Worm (Caenorhabditis elegans): ENCODE data around the gene cyy-1.

The cyy-1 gene

ce11 chrIII:8439312-8439711 lies 33.6 kb downstream of the cyy-1 start, which contains the start of gene pqn-96:
TSS of gene pqn-96 (minus strand) at chrIII:8439412.
- TF ChIP-seq ama-1 (optimal IDR thresholded peaks at IDR 0.05) = no peak
- no peak for TF ChIP-seq pax-1 (tag; optimal IDR thresholded peaks at IDR 0.05)
- no peak for TF ChIP-seq hlh-15 (tag; optimal IDR thresholded peaks at IDR 0.05)
- no peak for TF ChIP-seq pat-9 (tag; optimal IDR thresholded peaks at IDR 0.05)
- no peak for TF ChIP-seq ceh-6 (GFP tag; optimal IDR thresholded peaks at IDR 0.05)
- no peak for TF ChIP-seq dmd-4 (tag; optimal IDR thresholded peaks at IDR 0.05; ENCODE audit: borderline replicate concordance)
- no peak for TF ChIP-seq pros-1 (tag; optimal IDR thresholded peaks at IDR 0.05)
- TF ChIP-seq pqm-1 (tag; optimal IDR thresholded peaks at IDR 0.05) = no peak
- TF ChIP-seq ceh-24 (tag; optimal IDR thresholded peaks at IDR 0.05) = no peak
- no peak for TF ChIP-seq ceh-48 (tag; optimal IDR thresholded peaks at IDR 0.05)
- no peak for TF ChIP-seq ceh-45 (GFP tag; IDR thresholded peaks at IDR 0.05)
- no peak for TF ChIP-seq che-1 (tag; optimal IDR thresholded peaks at IDR 0.05)
- no peak for TF ChIP-seq ceh-18 (tag; optimal IDR thresholded peaks at IDR 0.05)

- TF ChIP-seq pros-1 (tag; optimal IDR thresholded peaks at IDR 0.05) = no peak
- peak; percentile 82 for TF ChIP-seq ceh-30 (tag; optimal IDR thresholded peaks at IDR 0.05)
- TF ChIP-seq ceh-6 (GFP tag; optimal IDR thresholded peaks at IDR 0.05) = no peak
- peak; percentile 22 for TF ChIP-seq nfya-1 (tag; optimal IDR thresholded peaks at IDR 0.05)
- no peak for TF ChIP-seq fkh-6 (tag; optimal IDR thresholded peaks at IDR 0.05)
Measured at ce11 chrIII:8443557-8444131, 38.0 kb downstream of the cyy-1 start, which contains the start of gene ufbp-1. TSS of gene ufbp-1 (minus strand) at chrIII:8443607.

- TF ChIP-seq ceh-48 (tag; optimal IDR thresholded peaks at IDR 0.05) = no peak
- TF ChIP-seq hlh-8 (tag; optimal IDR thresholded peaks at IDR 0.05) = no peak
Measured at ce11 chrIII:8444433-8445090, 38.9 kb downstream of the cyy-1 start.

ce11 chrIII:8446061-8446460 lies 40.4 kb downstream of the cyy-1 start:
- TF ChIP-seq hlh-15 (tag; optimal IDR thresholded peaks at IDR 0.05) (no peak), C38D4.7 (GFP tag; optimal IDR thresholded peaks at IDR 0.05) (no peak), dmd-4 (tag; optimal IDR thresholded peaks at IDR 0.05; ENCODE audit: borderline replicate concordance) (no peak), unc-3 (GFP tag; conservative IDR thresholded peaks at IDR 0.05) (no peak), unc-3 (tag; optimal IDR thresholded peaks at IDR 0.05) (no peak), elt-2 (tag; optimal IDR thresholded peaks at IDR 0.05) (no peak), mec-3 (tag; optimal IDR thresholded peaks at IDR 0.05; ENCODE audit: borderline replicate concordance) (no peak), lin-11 (tag; optimal IDR thresholded peaks at IDR 0.05) (no peak), eyg-1 (tag; optimal IDR thresholded peaks at IDR 0.05) (no peak), hlh-30 (tag; optimal IDR thresholded peaks at IDR 0.05; ENCODE audit: insufficient read depth) (no peak), pros-1 (tag; optimal IDR thresholded peaks at IDR 0.05) (no peak), ahr-1 (tag; optimal IDR thresholded peaks at IDR 0.05) (no peak), sox-4 (tag; optimal IDR thresholded peaks at IDR 0.05) (no peak)

DNA sequence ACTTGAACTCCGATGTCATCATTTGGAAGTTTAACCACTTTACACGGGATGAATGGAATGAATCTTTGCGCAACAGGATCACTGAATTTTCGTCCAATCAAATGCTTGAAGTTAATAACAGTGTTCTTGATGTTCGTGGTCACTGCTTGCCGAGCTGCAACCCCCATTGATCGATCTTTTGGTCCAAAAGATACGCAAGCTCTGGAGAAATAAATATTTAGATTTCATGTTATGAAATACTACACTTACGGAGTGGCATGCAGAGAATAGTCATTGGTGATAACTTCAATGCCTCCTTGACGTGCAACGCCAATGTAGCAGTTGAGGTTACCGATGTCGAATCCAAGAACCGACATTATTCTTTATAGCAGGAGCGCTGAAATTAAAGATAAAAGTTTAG lies 40.9 kb downstream of the cyy-1 start, which contains the start of gene hsp-110:
Gene hsp-110, minus strand, starts transcription at position 376 of the 400 bp plus-strand sequence.
- TF ChIP-seq ceh-14 (tag; optimal IDR thresholded peaks at IDR 0.05) = no peak
- TF ChIP-seq pat-9 (tag; optimal IDR thresholded peaks at IDR 0.05) = no peak
- TF ChIP-seq pros-1 (tag; optimal IDR thresholded peaks at IDR 0.05) = no peak
- TF ChIP-seq rnt-1 (tag; optimal IDR thresholded peaks at IDR 0.05) = no peak
- TF ChIP-seq eyg-1 (tag; optimal IDR thresholded peaks at IDR 0.05) = no peak
- no peak for TF ChIP-seq ceh-9 (tag; optimal IDR thresholded peaks at IDR 0.05)
- no peak for TF ChIP-seq syd-9 (tag; optimal IDR thresholded peaks at IDR 0.05)
- no peak for TF ChIP-seq ceh-18 (tag; optimal IDR thresholded peaks at IDR 0.05)
- no peak for TF ChIP-seq pha-4 (tag; optimal IDR thresholded peaks at IDR 0.05)
- TF ChIP-seq pag-3 (tag; optimal IDR thresholded peaks at IDR 0.05; ENCODE audit: borderline replicate concordance) = no peak
- no peak for TF ChIP-seq unc-42 (tag; optimal IDR thresholded peaks at IDR 0.05)
- TF ChIP-seq Y22D7AL.16 (tag; optimal IDR thresholded peaks at IDR 0.05) = no peak
- TF ChIP-seq odd-2 (tag; optimal IDR thresholded peaks at IDR 0.05) = no peak
- TF ChIP-seq elt-2 (tag; optimal IDR thresholded peaks at IDR 0.05) = no peak
- no peak for TF ChIP-seq ceh-6 (GFP tag; optimal IDR thresholded peaks at IDR 0.05)
- no peak for TF ChIP-seq ztf-16 (tag; optimal IDR thresholded peaks at IDR 0.05)
- TF ChIP-seq ceh-2 (tag; optimal IDR thresholded peaks at IDR 0.05) = no peak
- TF ChIP-seq lin-11 (tag; optimal IDR thresholded peaks at IDR 0.05) = no peak

Measured in whole organism, late embryonic.